Worm (Caenorhabditis elegans): Measurements from ENCODE around the gene F59A6.11.

The F59A6.11 gene

DNA sequence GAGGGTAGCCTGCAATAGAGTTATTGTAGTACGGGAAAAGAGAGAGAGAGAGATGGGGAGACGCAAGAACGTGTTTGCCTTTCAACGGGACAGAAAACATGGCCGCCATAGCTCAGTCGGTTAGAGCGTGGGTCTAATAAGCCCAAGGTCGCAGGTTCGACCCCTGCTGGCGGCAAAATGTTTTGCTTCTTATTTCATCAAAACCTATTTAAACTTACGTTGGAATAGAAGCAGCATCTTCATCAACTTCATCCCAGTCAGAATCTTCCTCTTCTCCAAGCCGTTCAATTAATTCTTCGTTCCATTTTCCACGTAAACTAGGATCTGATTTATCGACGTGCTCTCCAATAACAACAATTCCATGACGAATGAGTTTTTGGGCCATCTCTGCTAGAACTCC lies 34.1 kb upstream of the F59A6.11 start (continued):
- TF ChIP-seq F16B12.6 (tag; optimal IDR thresholded peaks at IDR 0.05) (peak; percentile 48), aly-2 (tag; optimal IDR thresholded peaks at IDR 0.05) (no peak), pqm-1 (tag; optimal IDR thresholded peaks at IDR 0.05) (no peak), hlh-17 (GFP tag; optimal IDR thresholded peaks at IDR 0.05; ENCODE audit: borderline replicate concordance) (no peak), ces-1 (GFP tag; optimal IDR thresholded peaks at IDR 0.05) (no peak), pag-3 (tag; optimal IDR thresholded peaks at IDR 0.05; ENCODE audit: borderline replicate concordance, insufficient read depth) (no peak), tbx-2 (tag; optimal IDR thresholded peaks at IDR 0.05) (peak; percentile 27), C16A3.4 (tag; optimal IDR thresholded peaks at IDR 0.05) (peak; percentile 41)

DNA sequence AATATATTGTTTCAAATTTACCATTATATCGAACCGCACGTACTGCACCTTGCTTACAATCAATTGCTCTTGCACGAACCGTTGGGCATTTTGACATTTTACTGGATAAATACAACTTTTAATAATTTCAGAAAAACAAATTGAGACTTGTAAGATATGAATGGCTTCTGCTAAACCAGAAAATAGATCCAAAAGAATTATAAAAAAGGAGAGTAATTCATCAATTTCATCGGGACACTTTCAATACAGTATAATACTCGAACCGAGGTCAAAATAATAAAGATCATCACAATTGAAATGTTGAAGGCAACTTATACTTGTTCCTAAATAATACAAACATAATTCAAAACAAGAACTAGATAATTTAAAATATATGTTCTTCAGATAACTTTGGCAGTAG lies 33.1 kb upstream of the F59A6.11 start, which contains the start of gene wdr-83:
Gene wdr-83, minus strand, starts transcription at position 101 of the 400 bp plus-strand sequence.
- no peak for TF ChIP-seq lin-15B (tag; optimal IDR thresholded peaks at IDR 0.05)
- no peak for TF ChIP-seq egl-27 (tag; optimal IDR thresholded peaks at IDR 0.05)
- no peak for TF ChIP-seq ztf-11 (tag; optimal IDR thresholded peaks at IDR 0.05)

ce11 chrII:5027952-5028351 lies 29.4 kb upstream of the F59A6.11 start:
- TF ChIP-seq skn-1 (tag; optimal IDR thresholded peaks at IDR 0.05) = no peak
- no peak for TF ChIP-seq lin-13 (GFP tag; optimal IDR thresholded peaks at IDR 0.05)
- TF ChIP-seq nhr-47 (tag; optimal IDR thresholded peaks at IDR 0.05) = no peak
- TF ChIP-seq C16A3.4 (tag; optimal IDR thresholded peaks at IDR 0.05) = no peak
- no peak for TF ChIP-seq isw-1 (GFP tag; IDR thresholded peaks at IDR 0.05)
- TF ChIP-seq elt-3 (tag; optimal IDR thresholded peaks at IDR 0.05) = no peak
- no peak for TF ChIP-seq unc-62 (GFP tag; optimal IDR thresholded peaks at IDR 0.05)
- no peak for TF ChIP-seq nhr-19 (GFP tag; conservative IDR thresholded peaks at IDR 0.05)
- no peak for TF ChIP-seq sup-37 (GFP tag; optimal IDR thresholded peaks at IDR 0.05)
- TF ChIP-seq nhr-71 (tag; optimal IDR thresholded peaks at IDR 0.05) = no peak
- TF ChIP-seq fkh-4 (tag; optimal IDR thresholded peaks at IDR 0.05; ENCODE audit: borderline replicate concordance) = no peak
- TF ChIP-seq unc-86 (tag; optimal IDR thresholded peaks at IDR 0.05) = no peak
- TF ChIP-seq ztf-4 (tag; optimal IDR thresholded peaks at IDR 0.05) = no peak
- TF ChIP-seq nhr-76 (tag; optimal IDR thresholded peaks at IDR 0.05) = no peak
- TF ChIP-seq pax-3 (tag; optimal IDR thresholded peaks at IDR 0.05) = no peak
- no peak for TF ChIP-seq unc-130 (tag; optimal IDR thresholded peaks at IDR 0.05)

ce11 chrII:5022381-5022855 lies 23.9 kb upstream of the F59A6.11 start, which contains the start of the genes nsy-1 and F59A6.13:
nsy-1 (plus strand) TSS chrII:5022757.
F59A6.13 (plus strand) TSS chrII:5022805.
- TF ChIP-seq ztf-11 (tag; optimal IDR thresholded peaks at IDR 0.05) (no peak), efl-1 (optimal IDR thresholded peaks at IDR 0.05) (no peak), efl-1 (GFP tag; optimal IDR thresholded peaks at IDR 0.05 in 1 of 2) (peak in 1 of 2 experiments; percentile 72), elt-2 (tag; optimal IDR thresholded peaks at IDR 0.05) (peak; percentile 97)

DNA sequence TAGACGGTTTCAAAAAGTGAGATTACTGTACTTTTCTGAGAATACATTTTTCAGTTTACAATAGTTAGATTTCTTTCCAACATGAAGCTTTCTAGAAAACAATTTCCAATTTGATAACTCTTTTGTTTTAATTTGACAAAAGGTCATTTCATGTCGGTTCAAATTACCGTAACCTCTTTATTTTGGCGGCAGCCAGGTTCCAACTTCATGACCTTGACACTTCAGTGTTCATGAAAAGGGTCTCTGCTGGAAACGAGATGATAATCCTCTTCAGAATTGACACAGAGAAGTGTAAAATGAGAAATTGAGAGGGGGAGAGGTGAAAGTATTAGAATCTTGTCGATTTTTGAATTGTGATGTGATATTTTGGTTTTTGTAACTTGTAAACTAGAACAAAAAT lies 23.0 kb upstream of the F59A6.11 start:
- peak; percentile 35 for TF ChIP-seq blmp-1 (tag; optimal IDR thresholded peaks at IDR 0.05)
- no peak for TF ChIP-seq mep-1 (tag; optimal IDR thresholded peaks at IDR 0.05)
- no peak for TF ChIP-seq tbx-2 (tag; optimal IDR thresholded peaks at IDR 0.05)
- TF ChIP-seq unc-98 (GFP tag; IDR thresholded peaks at IDR 0.05) = no peak
- TF ChIP-seq fkh-8 (tag; optimal IDR thresholded peaks at IDR 0.05) = no peak
- no peak for TF ChIP-seq nhr-85 (tag)
- TF ChIP-seq skn-1 (tag; optimal IDR thresholded peaks at IDR 0.05) = no peak
- TF ChIP-seq ceh-88 (GFP tag; IDR thresholded peaks at IDR 0.05) = 0 out of 2 replicates have a peak, but pooled peaks have one; percentile 10
- no peak for TF ChIP-seq sup-37 (GFP tag; optimal IDR thresholded peaks at IDR 0.05)
- no peak for TF ChIP-seq ets-5 (GFP tag; IDR thresholded peaks at IDR 0.05)
- TF ChIP-seq lin-14 (GFP tag; optimal IDR thresholded peaks at IDR 0.05) = peak; percentile 4
- TF ChIP-seq ceh-8 (GFP tag; optimal IDR thresholded peaks at IDR 0.05) = no peak
- no peak for TF ChIP-seq efl-3 (GFP tag; optimal IDR thresholded peaks at IDR 0.05)
- no peak for TF ChIP-seq elt-3 (tag; optimal IDR thresholded peaks at IDR 0.05)
- TF ChIP-seq lsy-2 (tag; optimal IDR thresholded peaks at IDR 0.05) = peak in 1 of 2 experiments; percentile 21
- no peak for TF ChIP-seq nhr-77 (tag; optimal IDR thresholded peaks at IDR 0.05)
